Worm (Caenorhabditis elegans) whole organism, L4 larva: ENCODE data around the gene gos-28.

Experiments used
- ZK546.5 ChIP-seq, 2 experiments: sonication (generic microtip); optimal IDR thresholded peaks; 2 replicates each; lab custom pipeline; 2017; ENCODE audit warnings: missing biosample characterization in 2 of 2, missing genetic modification characterization in 2 of 2
- lsy-2 ChIP-seq, 2 experiments: fragments of 150-350 bp in 1 of 2; sonication (generic microtip) in 1 of 2; optimal IDR thresholded peaks; 2 replicates each; lab custom pipeline; 2014 to 2017; ENCODE audit warnings: missing biosample characterization in 2 of 2, missing genetic modification characterization in 2 of 2
- nhr-42 ChIP-seq: fragments of 200-800 bp; sonication (Bioruptor generic); IDR thresholded peaks from 2 replicates; pipeline ENCODE4 v1.3.6; 2022; ENCODE audit warnings: missing genetic modification characterization, missing compliant biosample characterization
- ztf-11 ChIP-seq: fragments of 150-350 bp; optimal IDR thresholded peaks from 2 replicates; lab custom pipeline; 2014; ENCODE audit warnings: missing biosample characterization, missing genetic modification characterization

ce11 chrIII:7298045-7298444 is 50.9 kb downstream of the gos-28 start:
- no peak for TF ChIP-seq ztf-11 (tag; lab: Kevin White, UChicago)
- no peak for TF ChIP-seq nhr-42 (GFP tag; lab: Robert Waterston, UW)
- no peak for TF ChIP-seq ZK546.5 (tag; optimal IDR thresholded peaks at IDR 0.05; lab: Kevin White, UChicago)
- no peak for TF ChIP-seq lsy-2 (tag; optimal IDR thresholded peaks at IDR 0.05; lab: Kevin White, UChicago)
